Fruit fly (Drosophila melanogaster) whole organism, embryonic: Measurements from ENCODE around the gene aru.

ENCODE experiments used
- ATbp ChIP-seq: fragments of 200-800 bp; sonication (Bioruptor generic); optimal IDR thresholded peaks from 2 replicates; lab custom pipeline; 2017; ENCODE audit warnings: missing biosample characterization, mild to moderate bottlenecking, missing genetic modification characterization, missing genetic modification reagents
- Ada2b ChIP-seq: fragments of 200-800 bp; sonication (Bioruptor generic); IDR thresholded peaks from 2 replicates; pipeline ENCODE4 v1.3.6; 2022; ENCODE audit warnings: missing biosample characterization, missing genetic modification characterization
- Adf1 ChIP-seq: fragments of 200-800 bp; sonication (Bioruptor generic); IDR thresholded peaks from 2 replicates; pipeline ENCODE4 v1.3.6; 2022; ENCODE audit warnings: missing biosample characterization, missing genetic modification characterization
- CG1024 ChIP-seq: fragments of 200-800 bp; sonication (Bioruptor generic); IDR thresholded peaks from 2 replicates; pipeline ENCODE4 v1.3.6; 2022; ENCODE audit warnings: missing biosample characterization, missing genetic modification characterization
- CG10959 ChIP-seq: fragments of 200-800 bp; sonication (Bioruptor generic); IDR thresholded peaks from 2 replicates; pipeline ENCODE4 v1.3.6; 2022; ENCODE audit warnings: missing biosample characterization, missing genetic modification characterization
- CG11247 ChIP-seq: fragments of 200-800 bp; sonication (Bioruptor generic); IDR thresholded peaks from 2 replicates; pipeline ENCODE4 v1.3.6; 2022; ENCODE audit warnings: missing biosample characterization, missing genetic modification characterization
- CG12104 ChIP-seq: fragments of 200-800 bp; sonication (Bioruptor generic); optimal IDR thresholded peaks from 3 replicates; lab custom pipeline; 2016; ENCODE audit warnings: missing biosample characterization, missing genetic modification characterization
- CG13287 ChIP-seq: fragments of 200-800 bp; sonication (Bioruptor generic); IDR thresholded peaks from 2 replicates; pipeline ENCODE4 v1.3.6; 2022; ENCODE audit warnings: missing biosample characterization, missing genetic modification characterization; ENCODE audit not compliant: partially characterized antibody
- CG15514 ChIP-seq: fragments of 200-800 bp; sonication (Bioruptor generic); optimal IDR thresholded peaks from 3 replicates; lab custom pipeline; 2017; ENCODE audit warnings: missing biosample characterization, missing genetic modification characterization, mild to moderate bottlenecking, moderate library complexity, missing genetic modification reagents
- CG15601 ChIP-seq: fragments of 200-800 bp; sonication (Bioruptor generic); optimal IDR thresholded peaks from 3 replicates; lab custom pipeline; 2019; ENCODE audit warnings: missing biosample characterization, mild to moderate bottlenecking, missing genetic modification characterization, moderate library complexity
- CG1832 ChIP-seq: fragments of 200-800 bp; sonication (Bioruptor generic); optimal IDR thresholded peaks from 2 replicates; lab custom pipeline; 2017; ENCODE audit warnings: missing biosample characterization, mild to moderate bottlenecking, missing genetic modification characterization, inconsistent platforms
- CG2116 ChIP-seq: fragments of 200-800 bp; sonication (Bioruptor generic); optimal IDR thresholded peaks from 3 replicates; lab custom pipeline; 2018; ENCODE audit warnings: missing biosample characterization, mild to moderate bottlenecking, missing genetic modification characterization
- CG2120 ChIP-seq: fragments of 200-800 bp; sonication (Bioruptor generic); optimal IDR thresholded peaks from 3 replicates; lab custom pipeline; 2016; ENCODE audit warnings: missing biosample characterization, missing genetic modification characterization
- CG31224 ChIP-seq: fragments of 200-800 bp; sonication (Bioruptor generic); IDR thresholded peaks from 2 replicates; pipeline ENCODE4 v1.3.6; 2022; ENCODE audit warnings: missing biosample characterization, missing genetic modification characterization
- CG4360 ChIP-seq: fragments of 200-800 bp; sonication (Bioruptor generic); IDR thresholded peaks from 2 replicates; pipeline ENCODE4 v1.3.6; 2022; ENCODE audit warnings: missing biosample characterization, missing genetic modification characterization
- CG8359 ChIP-seq: fragments of 200-800 bp; sonication (Bioruptor generic); optimal IDR thresholded peaks from 2 replicates; lab custom pipeline; 2017; ENCODE audit warnings: missing biosample characterization, mild to moderate bottlenecking, missing genetic modification characterization, borderline replicate concordance
- CG8388 ChIP-seq: fragments of 200-800 bp; sonication (Bioruptor generic); optimal IDR thresholded peaks from 2 replicates; lab custom pipeline; 2019; ENCODE audit warnings: missing biosample characterization, mild to moderate bottlenecking, missing genetic modification characterization, moderate library complexity
- CG9215 ChIP-seq: fragments of 200-800 bp; sonication (Bioruptor generic); IDR thresholded peaks from 2 replicates; pipeline ENCODE4 v1.3.6; 2022; ENCODE audit warnings: missing biosample characterization, missing genetic modification characterization
- Dp ChIP-seq: fragments of 200-800 bp; sonication (Bioruptor generic); optimal IDR thresholded peaks from 2 replicates; lab custom pipeline; 2018; ENCODE audit warnings: missing biosample characterization, mild to moderate bottlenecking, missing genetic modification characterization, moderate library complexity
- E2f1 ChIP-seq: fragments of 200-800 bp; sonication (Bioruptor generic); IDR thresholded peaks from 2 replicates; pipeline ENCODE4 v1.3.6; 2022; ENCODE audit warnings: missing biosample characterization, missing genetic modification characterization
- Hey ChIP-seq: fragments of 200-800 bp; sonication (Bioruptor generic); optimal IDR thresholded peaks from 3 replicates; lab custom pipeline; 2018; ENCODE audit warnings: missing biosample characterization, mild to moderate bottlenecking, missing genetic modification characterization
- HmgD ChIP-seq: fragments of 200-800 bp; sonication (Bioruptor generic); optimal IDR thresholded peaks from 3 replicates; lab custom pipeline; 2016; ENCODE audit warnings: missing biosample characterization, missing genetic modification characterization
- Hmr ChIP-seq: fragments of 200-800 bp; sonication (Bioruptor generic); optimal IDR thresholded peaks from 3 replicates; lab custom pipeline; 2017; ENCODE audit warnings: mild to moderate bottlenecking, missing biosample characterization, missing genetic modification reagents, missing genetic modification characterization
- Lpt ChIP-seq: fragments of >200 bp; optimal IDR thresholded peaks from 2 replicates; lab custom pipeline; 2018; ENCODE audit warnings: missing biosample characterization, missing genetic modification characterization
- MTF-1 ChIP-seq: fragments of 200-800 bp; sonication (Bioruptor generic); optimal IDR thresholded peaks from 2 replicates; lab custom pipeline; 2018; ENCODE audit warnings: missing biosample characterization, mild to moderate bottlenecking, missing genetic modification characterization, borderline replicate concordance
- Myb ChIP-seq: fragments of 200-800 bp; sonication (Bioruptor generic); optimal IDR thresholded peaks from 2 replicates; lab custom pipeline; 2016; ENCODE audit warnings: missing biosample characterization, missing genetic modification characterization
- Scr ChIP-seq: fragments of 200-800 bp; sonication (Bioruptor generic); IDR thresholded peaks from 2 replicates; pipeline ENCODE4 v1.3.6; 2022; ENCODE audit warnings: missing biosample characterization, missing genetic modification characterization; ENCODE audit not compliant: partially characterized antibody
- Spps ChIP-seq: fragments of 200-800 bp; sonication (Bioruptor generic); optimal IDR thresholded peaks from 2 replicates; lab custom pipeline; 2018; ENCODE audit warnings: missing biosample characterization, mild to moderate bottlenecking, missing genetic modification characterization
- YL-1 ChIP-seq: fragments of 200-800 bp; sonication (Bioruptor generic); optimal IDR thresholded peaks from 3 replicates; lab custom pipeline; 2017; ENCODE audit warnings: missing biosample characterization, mild to moderate bottlenecking, missing genetic modification characterization
- ato ChIP-seq: fragments of 200-800 bp; sonication (Bioruptor generic); IDR thresholded peaks from 2 replicates; pipeline ENCODE4 v1.3.6; 2022; ENCODE audit warnings: missing biosample characterization, missing genetic modification characterization; ENCODE audit not compliant: partially characterized antibody
- bbx ChIP-seq: fragments of 200-800 bp; sonication (Bioruptor generic); IDR thresholded peaks from 2 replicates; pipeline ENCODE4 v1.3.6; 2022; ENCODE audit warnings: missing biosample characterization, missing genetic modification characterization; ENCODE audit not compliant: partially characterized antibody
- bigmax ChIP-seq: fragments of 200-800 bp; sonication (Bioruptor generic); optimal IDR thresholded peaks from 2 replicates; lab custom pipeline; 2018; ENCODE audit warnings: missing biosample characterization, mild to moderate bottlenecking, missing genetic modification characterization
- br ChIP-seq: fragments of >200 bp; optimal IDR thresholded peaks from 2 replicates; lab custom pipeline; 2017
- cas ChIP-seq: fragments of 200-800 bp; sonication (Bioruptor generic); IDR thresholded peaks from 2 replicates; pipeline ENCODE4 v1.3.6; 2022; ENCODE audit warnings: missing biosample characterization, missing genetic modification characterization
- caup ChIP-seq: fragments of 200-800 bp; sonication (Bioruptor generic); optimal IDR thresholded peaks from 3 replicates; lab custom pipeline; 2017; ENCODE audit warnings: missing biosample characterization, mild to moderate bottlenecking, missing genetic modification characterization, moderate library complexity; ENCODE audit not compliant: severe bottlenecking
- chm ChIP-seq: fragments of 200-800 bp; sonication (Bioruptor generic); IDR thresholded peaks from 2 replicates; pipeline ENCODE4 v1.3.6; 2022; ENCODE audit warnings: missing biosample characterization, missing genetic modification characterization
- gem ChIP-seq: fragments of 200-800 bp; sonication (Bioruptor generic); optimal IDR thresholded peaks from 2 replicates; lab custom pipeline; 2019; ENCODE audit warnings: missing biosample characterization, mild to moderate bottlenecking, missing genetic modification characterization, moderate library complexity
- kah ChIP-seq: fragments of 200-800 bp; sonication (Bioruptor generic); optimal IDR thresholded peaks from 2 replicates; lab custom pipeline; 2018; ENCODE audit warnings: missing biosample characterization, mild to moderate bottlenecking, missing genetic modification characterization
- mirr ChIP-seq: fragments of 200-800 bp; sonication (Bioruptor generic); optimal IDR thresholded peaks from 3 replicates; lab custom pipeline; 2018; ENCODE audit warnings: missing biosample characterization, mild to moderate bottlenecking, missing genetic modification characterization
- nerfin-2 ChIP-seq: fragments of 200-800 bp; sonication (Bioruptor generic); IDR thresholded peaks from 2 replicates; pipeline ENCODE4 v1.3.6; 2022; ENCODE audit warnings: missing biosample characterization, missing genetic modification characterization; ENCODE audit not compliant: partially characterized antibody
- p53 ChIP-seq: fragments of 200-800 bp; sonication (Bioruptor generic); optimal IDR thresholded peaks from 2 replicates; lab custom pipeline; 2016; ENCODE audit warnings: missing biosample characterization, missing genetic modification characterization
- pho ChIP-seq: fragments of 200-800 bp; sonication (Bioruptor generic); optimal IDR thresholded peaks from 2 replicates; lab custom pipeline; 2016; ENCODE audit warnings: missing biosample characterization, missing genetic modification characterization
- pita ChIP-seq: fragments of 200-800 bp; sonication (Bioruptor generic); optimal IDR thresholded peaks from 2 replicates; lab custom pipeline; 2017; ENCODE audit warnings: missing biosample characterization, mild to moderate bottlenecking, missing genetic modification characterization
- rib ChIP-seq: fragments of 200-800 bp; sonication (Bioruptor generic); IDR thresholded peaks from 2 replicates; pipeline ENCODE4 v1.3.6; 2022; ENCODE audit warnings: missing biosample characterization, missing genetic modification characterization
- shn ChIP-seq: fragments of 200-800 bp; sonication (Bioruptor generic); optimal IDR thresholded peaks from 3 replicates; lab custom pipeline; 2016; ENCODE audit warnings: missing biosample characterization, missing genetic modification characterization
- sna ChIP-seq: fragments of 200-800 bp; sonication (Bioruptor generic); IDR thresholded peaks from 2 replicates; pipeline ENCODE4 v1.3.6; 2022; ENCODE audit warnings: missing biosample characterization, missing genetic modification characterization; ENCODE audit not compliant: partially characterized antibody
- vfl ChIP-seq: fragments of 200-800 bp; sonication (Bioruptor generic); optimal IDR thresholded peaks from 2 replicates; lab custom pipeline; 2016; ENCODE audit warnings: missing biosample characterization, missing genetic modification characterization
- wdn ChIP-seq: fragments of 200-800 bp; sonication (Bioruptor generic); IDR thresholded peaks from 2 replicates; pipeline ENCODE4 v1.3.6; 2022; ENCODE audit warnings: missing biosample characterization, missing genetic modification characterization
- yki ChIP-seq: fragments of >200 bp; optimal IDR thresholded peaks from 3 replicates; lab custom pipeline; 2018

Gene aru

DNA sequence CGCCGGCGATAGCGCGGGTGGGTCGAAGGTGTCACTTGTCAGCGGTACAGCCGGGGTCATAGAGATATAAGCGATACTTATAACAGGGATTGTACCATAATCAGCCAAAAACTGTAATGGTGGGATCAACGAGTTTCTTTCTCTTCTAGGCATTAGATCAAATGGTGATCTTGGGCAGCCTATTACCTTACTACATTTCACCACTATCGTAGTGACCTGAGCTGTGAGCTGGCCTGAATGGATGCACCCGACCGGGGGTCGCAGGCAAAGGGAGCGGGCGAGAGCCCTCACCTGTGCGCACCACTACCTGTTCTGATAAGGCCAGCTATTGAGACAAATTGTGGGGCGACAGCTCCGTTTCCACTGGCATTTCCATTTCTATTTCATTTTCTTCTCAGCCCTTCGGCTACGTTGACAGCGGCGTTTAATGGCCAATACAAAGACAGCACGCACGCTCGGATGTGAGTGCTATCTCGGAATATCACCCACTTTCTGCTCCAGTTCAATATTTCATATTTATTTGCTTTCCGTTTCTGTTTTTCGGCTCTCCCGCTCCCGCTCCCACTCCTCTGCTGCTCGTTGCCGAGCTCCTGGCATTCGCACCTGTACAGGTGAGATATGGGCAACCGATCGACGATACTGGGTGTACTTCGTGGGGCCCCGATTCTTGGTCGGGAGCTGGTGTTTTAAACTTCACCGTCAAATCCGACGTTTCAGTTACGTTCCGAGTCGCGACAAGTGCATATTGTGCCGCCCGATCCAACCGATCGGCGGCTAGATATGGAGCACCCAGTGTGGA lies 11.3 kb downstream of the aru start (continued):
- TF ChIP-seq Lpt (GFP tag; lab: Kevin White, UChicago) (no peak), YL-1 (GFP tag; lab: Kevin White, UChicago) (no peak), kah (peak; percentile 48), sna (GFP tag; lab: Robert Waterston, UW) (no peak), Spps (tag; lab: Kevin White, UChicago) (peak; percentile 49), HmgD (GFP tag; lab: Kevin White, UChicago) (peak; percentile 23), CG9215 (GFP tag; lab: Robert Waterston, UW) (0 out of 2 replicates have a peak, but pooled peaks have one; percentile 54), ato (GFP tag; lab: Robert Waterston, UW) (no peak), CG15514 (GFP tag; lab: Kevin White, UChicago) (peak; percentile 23), ATbp (GFP tag; lab: Kevin White, UChicago) (peak; percentile 85), yki (lab: Kevin White, UChicago) (no peak), pho (GFP tag; lab: Kevin White, UChicago) (no peak), br (lab: Kevin White, UChicago) (no peak), CG10959 (GFP tag; lab: Robert Waterston, UW) (peak; percentile 71), CG11247 (GFP tag; lab: Robert Waterston, UW) (peak; percentile 50; the same call in 1 of the 2 replicates), bigmax (GFP tag; lab: Kevin White, UChicago) (no peak), MTF-1 (GFP tag; lab: Kevin White, UChicago) (peak; percentile 74), Hey (tag; lab: Kevin White, UChicago) (no peak), shn (GFP tag; lab: Kevin White, UChicago) (peak; percentile 47), p53 (no peak), wdn (GFP tag; lab: Robert Waterston, UW) (peak; percentile 77), pita (GFP tag; lab: Kevin White, UChicago) (no peak), CG8388 (GFP tag; lab: Kevin White, UChicago) (peak; percentile 63), E2f1 (GFP tag; lab: Robert Waterston, UW) (peak; percentile 82), CG4360 (GFP tag; lab: Robert Waterston, UW) (no peak), CG2120 (GFP tag; lab: Kevin White, UChicago) (peak; percentile 65), CG13287 (GFP tag; lab: Robert Waterston, UW) (no peak), rib (GFP tag; lab: Robert Waterston, UW) (peak; percentile 27; the same call in 1 of the 2 replicates), CG12104 (peak; percentile 3), CG2116 (GFP tag; lab: Kevin White, UChicago) (no peak), Scr (GFP tag; lab: Robert Waterston, UW) (no peak), nerfin-2 (GFP tag; lab: Robert Waterston, UW) (no peak), Myb (GFP tag; lab: Kevin White, UChicago) (peak; percentile 50), caup (peak; percentile 34), CG1832 (GFP tag; lab: Kevin White, UChicago) (no peak), Adf1 (GFP tag; lab: Robert Waterston, UW) (no peak), gem (tag; lab: Kevin White, UChicago) (peak; percentile 83), chm (GFP tag; lab: Robert Waterston, UW) (peak; percentile 85), CG31224 (peak; percentile 67), CG15601 (tag; lab: Kevin White, UChicago) (peak; percentile 79), CG1024 (peak; percentile 71), Ada2b (GFP tag; lab: Robert Waterston, UW) (peak; percentile 77), Dp (GFP tag; lab: Kevin White, UChicago) (no peak), Hmr (GFP tag; lab: Kevin White, UChicago) (peak; percentile 58), bbx (GFP tag; lab: Robert Waterston, UW) (no peak), mirr (GFP tag; lab: Kevin White, UChicago) (no peak), cas (GFP tag; lab: Robert Waterston, UW) (no peak), CG8359 (GFP tag; lab: Kevin White, UChicago) (no peak), vfl (GFP tag; lab: Kevin White, UChicago) (peak; percentile 38)
